Fruit fly (Drosophila melanogaster) whole organism, wandering third instar larva: ENCODE data around the gene CG17855.
A peak's percentile ranks its signal among the peaks of the same experiment; 100 is the strongest.

Source experiments
- Abd-B ChIP-seq: fragments of >200 bp; optimal IDR thresholded peaks from 2 replicates; lab custom pipeline; 2017; ENCODE audit warnings: missing biosample characterization, missing genetic modification characterization
- CG32264 ChIP-seq: fragments of 200-800 bp; sonication (Bioruptor generic); optimal IDR thresholded peaks from 2 replicates; lab custom pipeline; 2016; ENCODE audit warnings: missing biosample characterization, missing genetic modification characterization
- CG9705 ChIP-seq: fragments of 200-800 bp; sonication (Bioruptor generic); optimal IDR thresholded peaks from 2 replicates; lab custom pipeline; 2018; ENCODE audit warnings: missing biosample characterization, mild to moderate bottlenecking, missing genetic modification characterization
- CrebA ChIP-seq: fragments of 200-800 bp; sonication (Bioruptor generic); optimal IDR thresholded peaks from 2 replicates; lab custom pipeline; 2016; ENCODE audit warnings: missing biosample characterization, mild to moderate bottlenecking, missing genetic modification characterization, borderline replicate concordance
- Dfd ChIP-seq: fragments of >200 bp; optimal IDR thresholded peaks from 2 replicates; lab custom pipeline; 2017; ENCODE audit warnings: missing biosample characterization, missing genetic modification characterization
- Dif ChIP-seq: fragments of 200-275, 200-300 bp; sonication (Bioruptor generic); optimal IDR thresholded peaks from 2 replicates; lab custom pipeline; 2018; ENCODE audit warnings: missing biosample characterization, missing genetic modification characterization; ENCODE audit not compliant: partially characterized antibody
- HLH106 ChIP-seq: fragments of 200-800 bp; optimal IDR thresholded peaks from 3 replicates; lab custom pipeline; 2019; ENCODE audit warnings: missing biosample characterization, mild to moderate bottlenecking, missing genetic modification characterization, moderate library complexity
- Hnf4 ChIP-seq: fragments of 200-800 bp; sonication (Bioruptor generic); optimal IDR thresholded peaks from 2 replicates; lab custom pipeline; 2016; ENCODE audit warnings: missing biosample characterization, mild to moderate bottlenecking, missing genetic modification characterization
- Hr78 ChIP-seq: fragments of >200 bp; optimal IDR thresholded peaks from 2 replicates; lab custom pipeline; 2017; ENCODE audit warnings: missing biosample characterization, missing genetic modification characterization
- Hr83 ChIP-seq: fragments of 200-300 bp; sonication (Bioruptor generic); optimal IDR thresholded peaks from 2 replicates; lab custom pipeline; 2016; ENCODE audit warnings: missing biosample characterization, mild to moderate bottlenecking, missing genetic modification characterization, moderate library complexity; ENCODE audit not compliant: poor library complexity, severe bottlenecking
- Jra ChIP-seq: sonication (Bioruptor generic); optimal IDR thresholded peaks from 2 replicates; lab custom pipeline; 2016; ENCODE audit warnings: missing biosample characterization, missing genetic modification characterization
- Mio ChIP-seq: sonication (Bioruptor generic); optimal IDR thresholded peaks from 2 replicates; lab custom pipeline; 2016; ENCODE audit warnings: missing biosample characterization, missing genetic modification characterization
- Myc ChIP-seq: fragments of >200 bp; optimal IDR thresholded peaks from 2 replicates; lab custom pipeline; 2017
- N ChIP-seq: fragments of >200 bp; optimal IDR thresholded peaks from 2 replicates; lab custom pipeline; 2018; ENCODE audit warnings: missing biosample characterization, missing external identifiers, missing genetic modification characterization
- OdsH ChIP-seq: fragments of 200-800 bp; sonication (Bioruptor generic); optimal IDR thresholded peaks from 2 replicates; lab custom pipeline; 2016; ENCODE audit warnings: missing biosample characterization, mild to moderate bottlenecking, missing genetic modification characterization
- Rel ChIP-seq, 2 experiments: fragments of 200-800 bp; sonication (Bioruptor generic) in 1 of 2; optimal IDR thresholded peaks; 2 replicates in 1 of 2; 3 replicates in 1 of 2; lab custom pipeline; 2016 to 2019; ENCODE audit warnings: mild to moderate bottlenecking in 2 of 2, missing biosample characterization in 2 of 2, missing genetic modification characterization in 2 of 2, moderate library complexity in 1 of 2
- Sp1 ChIP-seq: fragments of 200-800 bp; sonication (Bioruptor generic); optimal IDR thresholded peaks from 3 replicates; lab custom pipeline; 2019; ENCODE audit warnings: missing biosample characterization, mild to moderate bottlenecking, missing genetic modification characterization, moderate library complexity
- Vsx2 ChIP-seq: fragments of 200-300, 225-300 bp; sonication (Bioruptor generic); optimal IDR thresholded peaks from 2 replicates; lab custom pipeline; 2018; ENCODE audit warnings: missing biosample characterization, missing genetic modification characterization; ENCODE audit not compliant: partially characterized antibody
- br ChIP-seq: fragments of 200-800 bp; sonication (Bioruptor generic); optimal IDR thresholded peaks from 2 replicates; lab custom pipeline; 2016; ENCODE audit warnings: missing biosample characterization, missing genetic modification characterization
- brk ChIP-seq: fragments of 200-800 bp; sonication (Bioruptor generic); optimal IDR thresholded peaks from 2 replicates; lab custom pipeline; 2016; ENCODE audit warnings: missing biosample characterization, mild to moderate bottlenecking, missing genetic modification characterization
- dmrt93B ChIP-seq: fragments of 200-800 bp; sonication (Bioruptor generic); optimal IDR thresholded peaks from 2 replicates; lab custom pipeline; 2018; ENCODE audit warnings: missing biosample characterization, mild to moderate bottlenecking, missing genetic modification characterization
- ey ChIP-seq: fragments of 200-800 bp; sonication (Bioruptor generic); optimal IDR thresholded peaks from 2 replicates; lab custom pipeline; 2016; ENCODE audit warnings: missing biosample characterization, missing genetic modification characterization
- foxo ChIP-seq, 2 experiments: fragments of 200-800 bp; sonication (Bioruptor generic); optimal IDR thresholded peaks; 2 replicates in 1 of 2; 3 replicates in 1 of 2; lab custom pipeline; 2016 to 2017; ENCODE audit warnings: missing biosample characterization in 2 of 2, missing genetic modification characterization in 2 of 2
- fru ChIP-seq: fragments of 200-800 bp; sonication (Bioruptor generic); optimal IDR thresholded peaks from 3 replicates; lab custom pipeline; 2016; ENCODE audit warnings: missing biosample characterization, mild to moderate bottlenecking, missing genetic modification characterization
- h ChIP-seq: fragments of 200-800 bp; sonication (Bioruptor generic); optimal IDR thresholded peaks from 3 replicates; lab custom pipeline; 2016; ENCODE audit warnings: missing biosample characterization, mild to moderate bottlenecking, missing genetic modification characterization
- jim ChIP-seq: fragments of 175-275, 200-325 bp; sonication (Bioruptor generic); optimal IDR thresholded peaks from 2 replicates; lab custom pipeline; 2016; ENCODE audit warnings: missing biosample characterization, mild to moderate bottlenecking, missing genetic modification characterization
- lola ChIP-seq: fragments of >200 bp; optimal IDR thresholded peaks from 2 replicates; lab custom pipeline; 2017; ENCODE audit warnings: missing biosample characterization, missing genetic modification characterization
- pan ChIP-seq: fragments of >200 bp; optimal IDR thresholded peaks from 2 replicates; lab custom pipeline; 2017
- psq ChIP-seq: fragments of 200-800 bp; sonication (Bioruptor generic); optimal IDR thresholded peaks from 3 replicates; lab custom pipeline; 2017; ENCODE audit warnings: missing biosample characterization, mild to moderate bottlenecking, missing genetic modification characterization, moderate library complexity
- rgr ChIP-seq: fragments of 200-800 bp; sonication (Bioruptor generic); optimal IDR thresholded peaks from 3 replicates; lab custom pipeline; 2016; ENCODE audit warnings: missing biosample characterization, mild to moderate bottlenecking, missing genetic modification characterization
- sv ChIP-seq: fragments of 200-800 bp; sonication (Bioruptor generic); optimal IDR thresholded peaks from 3 replicates; lab custom pipeline; 2016; ENCODE audit warnings: missing biosample characterization, missing genetic modification characterization
- usp ChIP-seq: fragments of >200 bp; optimal IDR thresholded peaks from 2 replicates; lab custom pipeline; 2017; ENCODE audit warnings: missing biosample characterization, missing genetic modification characterization
- woc ChIP-seq: sonication (Bioruptor generic); optimal IDR thresholded peaks from 2 replicates; lab custom pipeline; 2016; ENCODE audit warnings: missing biosample characterization, mild to moderate bottlenecking, missing genetic modification characterization

CG17855 gene

DNA sequence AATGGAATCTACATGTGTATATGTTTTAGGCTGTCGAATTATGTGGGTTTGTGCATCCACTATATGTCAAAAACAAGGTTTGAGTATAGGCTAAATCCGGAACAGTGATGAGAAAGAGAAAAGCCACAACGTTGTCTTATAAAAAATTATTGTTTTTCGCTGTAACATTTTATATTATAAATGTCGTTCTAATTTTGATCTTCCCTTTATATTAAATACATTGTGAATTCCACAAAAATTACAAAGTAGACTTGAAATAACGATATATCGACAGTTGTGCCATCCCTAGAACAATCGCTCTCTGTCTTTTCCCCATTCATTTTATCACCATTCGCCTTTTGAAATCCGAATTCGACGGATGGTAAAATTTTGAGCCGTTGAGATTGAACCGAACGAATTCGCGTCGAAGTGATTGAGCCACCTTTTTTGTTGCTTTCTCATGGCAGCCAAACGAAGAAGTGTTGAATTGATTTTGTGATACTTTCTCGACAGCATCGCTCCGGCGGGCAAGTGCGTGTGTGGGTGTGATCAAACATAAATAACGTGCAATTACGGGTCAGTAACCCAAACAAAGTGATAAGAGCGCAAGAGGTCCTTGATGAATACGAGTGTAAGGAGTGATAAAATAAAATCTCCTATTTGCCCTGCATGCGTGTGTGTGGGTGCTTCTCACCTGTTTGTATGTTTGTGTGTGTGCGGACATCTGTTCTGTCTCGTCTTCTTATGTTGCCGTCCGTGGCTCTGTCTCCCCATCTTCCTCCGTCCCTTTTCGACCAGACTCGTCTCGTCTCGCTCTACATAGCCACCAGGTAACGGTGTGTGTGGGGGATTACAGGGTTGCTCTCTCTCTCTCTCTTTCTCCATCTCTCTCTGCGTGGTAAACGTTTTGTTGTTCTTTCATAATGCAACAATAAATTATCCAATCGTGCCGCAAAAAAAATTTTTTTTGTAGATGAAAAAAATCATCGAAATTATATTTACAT is 19.1 kb upstream of the CG17855 start, which contains the start of gene Oatp30B (continued):
- TF ChIP-seq CrebA (peak; percentile 77), Mio (GFP tag; lab: Kevin White, UChicago) (peak; percentile 31), Hr78 (no peak), ey (GFP tag; lab: Kevin White, UChicago) (peak; percentile 95), CG9705 (GFP tag; lab: Kevin White, UChicago) (peak; percentile 91), HLH106 (tag; lab: Kevin White, UChicago) (peak; percentile 96), N (GFP tag; lab: Kevin White, UChicago) (peak; percentile 29), fru (GFP tag; lab: Kevin White, UChicago) (peak; percentile 94), usp (GFP tag; lab: Kevin White, UChicago) (no peak), OdsH (GFP tag; lab: Kevin White, UChicago) (peak; percentile 90), h (GFP tag; lab: Kevin White, UChicago) (peak; percentile 96), Hnf4 (GFP tag; lab: Kevin White, UChicago) (peak; percentile 96), Rel (GFP tag; optimal IDR thresholded peaks at IDR 0.05; lab: Kevin White, UChicago) (peak; percentile 14), Rel (tag; optimal IDR thresholded peaks at IDR 0.05; lab: Kevin White, UChicago) (peak; percentile 79), pan (no peak), brk (GFP tag; lab: Kevin White, UChicago) (peak; percentile 97), lola (GFP tag; lab: Kevin White, UChicago) (no peak), CG32264 (GFP tag; lab: Kevin White, UChicago) (peak; percentile 76)

DNA sequence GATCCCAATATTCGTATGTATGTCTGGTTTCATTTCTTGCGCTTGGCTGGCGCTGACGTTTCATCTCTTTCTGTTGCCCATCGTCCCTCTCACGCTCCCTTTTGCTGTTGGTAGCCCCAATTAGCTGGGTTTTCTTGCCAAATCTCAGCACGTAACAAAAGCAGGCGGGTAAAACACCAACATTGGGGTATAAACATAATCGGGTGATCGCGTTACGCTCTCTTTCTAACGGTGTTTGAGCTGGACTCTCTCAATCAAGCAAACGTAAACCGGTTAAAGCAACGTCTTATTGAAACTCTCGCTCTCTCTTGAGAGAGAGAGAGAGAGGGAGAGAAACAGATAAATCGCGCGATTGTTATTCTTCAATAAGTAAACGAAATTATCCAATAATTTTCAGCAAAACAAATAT is 17.6 kb upstream of the CG17855 start:
- TF ChIP-seq Dif (GFP tag; lab: Kevin White, UChicago) (peak; percentile 51), Myc (no peak), Abd-B (GFP tag; lab: Kevin White, UChicago) (no peak), Vsx2 (GFP tag; lab: Kevin White, UChicago) (peak; percentile 85), jim (GFP tag; lab: Kevin White, UChicago) (no peak), pan (no peak), foxo (GFP tag; optimal IDR thresholded peaks at IDR 0.05; lab: Kevin White, UChicago) (no peak), br (GFP tag; lab: Kevin White, UChicago) (no peak), dmrt93B (GFP tag; lab: Kevin White, UChicago) (no peak), Hr78 (no peak), ey (GFP tag; lab: Kevin White, UChicago) (no peak), woc (no peak), Jra (no peak)

DNA sequence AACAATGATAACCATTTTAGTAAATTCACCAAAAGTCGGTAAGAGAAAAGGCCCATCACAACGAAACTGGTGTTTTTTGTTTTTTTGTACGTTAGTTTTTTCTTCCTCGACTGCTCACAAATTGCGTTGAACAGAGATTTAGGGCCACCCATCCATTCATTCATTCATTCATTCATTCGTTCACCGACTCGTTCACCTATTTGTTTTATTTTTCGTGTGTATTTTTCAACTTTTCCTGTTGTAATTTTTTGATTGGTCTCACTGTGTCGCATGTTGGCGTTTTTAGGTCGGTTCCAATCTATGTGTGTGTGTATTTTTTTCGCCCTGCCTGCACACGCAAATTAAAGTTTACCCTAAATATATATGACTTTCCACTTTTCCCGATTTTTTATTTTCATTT is 15.4 kb upstream of the CG17855 start:
- no peak for TF ChIP-seq OdsH (GFP tag; lab: Kevin White, UChicago)
- TF ChIP-seq Hr83 (GFP tag; lab: Kevin White, UChicago) = no peak
- TF ChIP-seq Sp1 (GFP tag; lab: Kevin White, UChicago) = no peak
- no peak for TF ChIP-seq Rel (GFP tag; optimal IDR thresholded peaks at IDR 0.05; lab: Kevin White, UChicago)
- TF ChIP-seq Rel (tag; optimal IDR thresholded peaks at IDR 0.05; lab: Kevin White, UChicago) = no peak
- no peak for TF ChIP-seq foxo (GFP tag; optimal IDR thresholded peaks at IDR 0.05; lab: Kevin White, UChicago)

DNA sequence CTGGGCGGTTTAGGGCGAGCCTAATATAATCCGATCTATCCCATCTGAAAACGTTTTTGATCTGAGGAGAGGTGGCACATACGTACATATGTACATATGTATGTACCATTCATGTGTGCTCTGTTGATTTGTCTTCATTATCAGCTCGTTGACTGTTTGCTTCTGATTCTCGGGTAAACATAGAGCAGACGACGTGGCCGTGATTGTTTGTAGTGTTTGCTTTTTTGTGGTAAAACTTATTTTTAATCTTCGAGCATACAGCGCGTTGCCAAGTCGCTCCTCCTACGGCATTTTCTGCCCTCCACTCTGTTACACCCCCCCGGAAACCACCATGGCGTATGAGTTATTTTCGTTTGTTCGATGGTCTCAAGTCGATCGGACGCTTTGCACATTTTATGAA is 14.6 kb upstream of the CG17855 start:
- TF ChIP-seq rgr (GFP tag; lab: Kevin White, UChicago) (peak; percentile 15), OdsH (GFP tag; lab: Kevin White, UChicago) (peak; percentile 13), woc (no peak), sv (GFP tag; lab: Kevin White, UChicago) (peak; percentile 74)

DNA sequence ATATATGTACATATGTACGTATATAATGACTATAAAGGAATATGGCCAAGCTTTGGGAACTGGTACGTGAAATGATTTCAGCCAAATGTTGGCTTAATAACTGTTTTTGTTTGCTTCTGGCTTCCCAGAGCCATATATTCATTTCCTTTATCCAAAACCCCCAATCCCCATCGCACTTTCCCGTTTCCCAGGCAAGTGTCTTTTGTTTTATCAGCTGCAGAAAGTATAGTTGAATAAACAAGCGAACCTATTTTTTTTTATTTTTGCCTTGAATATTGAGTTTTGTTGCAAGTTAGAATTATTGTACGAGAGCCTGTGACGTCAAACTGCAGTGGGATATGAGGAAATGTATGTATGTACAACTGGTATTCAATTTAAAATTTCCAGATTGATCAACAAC is 13.8 kb upstream of the CG17855 start:
- peak; percentile 76 for TF ChIP-seq Hr83 (GFP tag; lab: Kevin White, UChicago)
- TF ChIP-seq OdsH (GFP tag; lab: Kevin White, UChicago) = peak; percentile 43
- TF ChIP-seq sv (GFP tag; lab: Kevin White, UChicago) = no peak
- TF ChIP-seq Abd-B (GFP tag; lab: Kevin White, UChicago) = no peak
- no peak for TF ChIP-seq Myc
- no peak for TF ChIP-seq Sp1 (GFP tag; lab: Kevin White, UChicago)
- no peak for TF ChIP-seq dmrt93B (GFP tag; lab: Kevin White, UChicago)
- TF ChIP-seq psq = no peak
- TF ChIP-seq rgr (GFP tag; lab: Kevin White, UChicago) = peak; percentile 65
- no peak for TF ChIP-seq woc
- no peak for TF ChIP-seq fru (GFP tag; lab: Kevin White, UChicago)
- no peak for TF ChIP-seq usp (GFP tag; lab: Kevin White, UChicago)
- TF ChIP-seq brk (GFP tag; lab: Kevin White, UChicago) = peak; percentile 19
- TF ChIP-seq h (GFP tag; lab: Kevin White, UChicago) = peak; percentile 21
- TF ChIP-seq Dfd = no peak
- peak in 1 of 2 experiments; percentile 28 for TF ChIP-seq foxo (GFP tag; optimal IDR thresholded peaks at IDR 0.05; lab: Kevin White, UChicago)
